Worm (Caenorhabditis elegans) whole organism, early embryonic: ENCODE measurements around the gene C28H8.2.

Source experiments
- F13C5.2 ChIP-seq: sonication (generic microtip); optimal IDR thresholded peaks from 2 replicates; lab custom pipeline; 2017; ENCODE audit warnings: mild to moderate bottlenecking, missing genetic modification characterization, inconsistent platforms, missing compliant biosample characterization
- ama-1 ChIP-seq: fragments of 150-350 bp; optimal IDR thresholded peaks from 2 replicates; lab custom pipeline; 2014
- ets-7 ChIP-seq: sonication (generic microtip); optimal IDR thresholded peaks from 2 replicates; lab custom pipeline; 2016; ENCODE audit warnings: missing genotype, missing genetic modification characterization, missing compliant biosample characterization
- hmbx-1 ChIP-seq: sonication (generic microtip); optimal IDR thresholded peaks from 2 replicates; lab custom pipeline; 2016; ENCODE audit warnings: mild to moderate bottlenecking, missing genetic modification characterization, missing compliant biosample characterization
- hnd-1 ChIP-seq: sonication (generic microtip); optimal IDR thresholded peaks from 2 replicates; lab custom pipeline; 2016; ENCODE audit warnings: missing genetic modification characterization, missing compliant biosample characterization

- TF ChIP-seq F13C5.2 (tag; lab: Kevin White, UChicago) (no peak), ama-1 (no peak), hmbx-1 (tag; lab: Kevin White, UChicago) (no peak), ets-7 (tag; lab: Kevin White, UChicago) (no peak), hnd-1 (tag; lab: Kevin White, UChicago) (no peak)
Observed at ce11 chrIII:5921067-5921678, 1.1 kb downstream of the C28H8.2 start.
